Fruit fly (Drosophila melanogaster) whole organism, prepupa: ENCODE measurements around the gene Lcp65Ag3.

Experiments used
- Blimp-1 ChIP-seq: fragments of 200-800 bp; sonication (Bioruptor generic); optimal IDR thresholded peaks from 3 replicates; lab custom pipeline; 2017; ENCODE audit warnings: missing biosample characterization, missing genetic modification characterization, mild to moderate bottlenecking, moderate library complexity, missing genetic modification reagents
- CG10631 ChIP-seq: fragments of 200-800 bp; sonication (Bioruptor generic); optimal IDR thresholded peaks from 2 replicates; lab custom pipeline; 2016; ENCODE audit warnings: missing biosample characterization, missing genetic modification characterization
- CG10669 ChIP-seq: fragments of 200-800 bp; sonication (Bioruptor generic); optimal IDR thresholded peaks from 3 replicates; lab custom pipeline; 2018; ENCODE audit warnings: missing biosample characterization, mild to moderate bottlenecking, missing genetic modification characterization, moderate library complexity
- CG11294 ChIP-seq: fragments of 200-800 bp; sonication (Bioruptor generic); IDR thresholded peaks from 2 replicates; pipeline ENCODE4 v1.3.6; 2022; ENCODE audit warnings: missing biosample characterization, missing genetic modification characterization
- CG11902 ChIP-seq: fragments of 200-800 bp; sonication (Bioruptor generic); optimal IDR thresholded peaks from 3 replicates; lab custom pipeline; 2016; ENCODE audit warnings: missing biosample characterization, missing genetic modification characterization
- CG16779 ChIP-seq: fragments of 200-800 bp; sonication (Bioruptor generic); optimal IDR thresholded peaks from 3 replicates; lab custom pipeline; 2017; ENCODE audit warnings: missing biosample characterization, mild to moderate bottlenecking, missing genetic modification characterization
- CG31627 ChIP-seq: fragments of 200-800 bp; sonication (Bioruptor generic); optimal IDR thresholded peaks from 3 replicates; lab custom pipeline; 2016; ENCODE audit warnings: missing biosample characterization, missing genetic modification characterization
- CG32006 ChIP-seq: fragments of 200-800 bp; sonication (Bioruptor generic); optimal IDR thresholded peaks from 3 replicates; lab custom pipeline; 2017; ENCODE audit warnings: missing biosample characterization, mild to moderate bottlenecking, missing genetic modification characterization
- CG3919 ChIP-seq: fragments of 200-800 bp; sonication (Bioruptor generic); optimal IDR thresholded peaks from 3 replicates; lab custom pipeline; 2016; ENCODE audit warnings: missing biosample characterization, missing genetic modification characterization
- CG4318 ChIP-seq: fragments of 200-800 bp; sonication (Bioruptor generic); optimal IDR thresholded peaks from 3 replicates; lab custom pipeline; 2017; ENCODE audit warnings: missing biosample characterization, mild to moderate bottlenecking, missing genetic modification characterization
- CG6276 ChIP-seq: fragments of 200-800 bp; sonication (Bioruptor generic); optimal IDR thresholded peaks from 2 replicates; lab custom pipeline; 2017; ENCODE audit warnings: missing biosample characterization, mild to moderate bottlenecking, missing genetic modification characterization
- CG6792 ChIP-seq: fragments of 200-800 bp; sonication (Bioruptor generic); optimal IDR thresholded peaks from 3 replicates; lab custom pipeline; 2016; ENCODE audit warnings: missing biosample characterization, missing genetic modification characterization
- CG6808 ChIP-seq: fragments of 200-800 bp; sonication (Bioruptor generic); optimal IDR thresholded peaks from 3 replicates; lab custom pipeline; 2017; ENCODE audit warnings: missing biosample characterization, missing genetic modification characterization, mild to moderate bottlenecking, moderate library complexity, missing genetic modification reagents
- CG7368 ChIP-seq: fragments of 200-800 bp; sonication (Bioruptor generic); optimal IDR thresholded peaks from 3 replicates; lab custom pipeline; 2016; ENCODE audit warnings: missing biosample characterization, missing genetic modification characterization
- CG9139 ChIP-seq: fragments of 200-800 bp; sonication (Bioruptor generic); optimal IDR thresholded peaks from 3 replicates; lab custom pipeline; 2017; ENCODE audit warnings: missing biosample characterization, mild to moderate bottlenecking, missing genetic modification characterization
- Eip75B ChIP-seq: fragments of 200-800 bp; sonication (Bioruptor generic); optimal IDR thresholded peaks from 3 replicates; lab custom pipeline; 2016; ENCODE audit warnings: missing biosample characterization, missing genetic modification characterization
- Eip93F ChIP-seq: fragments of 200-800 bp; sonication (Bioruptor generic); optimal IDR thresholded peaks from 2 replicates; lab custom pipeline; 2016; ENCODE audit warnings: missing biosample characterization, mild to moderate bottlenecking, missing genetic modification characterization
- Ets96B ChIP-seq: fragments of 200-800 bp; optimal IDR thresholded peaks from 2 replicates; lab custom pipeline; 2019; ENCODE audit warnings: missing biosample characterization, mild to moderate bottlenecking, missing genetic modification characterization, moderate library complexity
- Gug ChIP-seq: fragments of 200-800 bp; sonication (Bioruptor generic); IDR thresholded peaks from 2 replicates; pipeline ENCODE4 v1.3.6; 2022; ENCODE audit warnings: missing biosample characterization, missing genetic modification characterization
- Hr38 ChIP-seq: sonication (Bioruptor generic); optimal IDR thresholded peaks from 2 replicates; lab custom pipeline; 2016; ENCODE audit warnings: missing biosample characterization, missing genetic modification characterization
- Hr39 ChIP-seq: fragments of 200-800 bp; sonication (Bioruptor generic); optimal IDR thresholded peaks from 2 replicates; lab custom pipeline; 2016; ENCODE audit warnings: missing biosample characterization, missing genetic modification characterization
- Hr4 ChIP-seq: fragments of 200-800 bp; sonication (Bioruptor generic); optimal IDR thresholded peaks from 3 replicates; lab custom pipeline; 2016; ENCODE audit warnings: missing biosample characterization, missing genetic modification characterization
- Lpt ChIP-seq: fragments of 200-800 bp; sonication (Bioruptor generic); optimal IDR thresholded peaks from 3 replicates; lab custom pipeline; 2016; ENCODE audit warnings: missing biosample characterization, missing genetic modification characterization
- Met ChIP-seq: fragments of 200-800 bp; sonication (Bioruptor generic); optimal IDR thresholded peaks from 3 replicates; lab custom pipeline; 2016; ENCODE audit warnings: missing biosample characterization, missing genetic modification characterization
- OdsH ChIP-seq: fragments of 200-800 bp; sonication (Bioruptor generic); optimal IDR thresholded peaks from 3 replicates; lab custom pipeline; 2016; ENCODE audit warnings: missing biosample characterization, missing genetic modification characterization
- Smox ChIP-seq: fragments of 200-800 bp; sonication (Bioruptor generic); optimal IDR thresholded peaks from 3 replicates; lab custom pipeline; 2016; ENCODE audit warnings: missing biosample characterization, missing genetic modification characterization
- Sox102F ChIP-seq: fragments of 200-800 bp; sonication (Bioruptor generic); optimal IDR thresholded peaks from 2 replicates; lab custom pipeline; 2016; ENCODE audit warnings: missing biosample characterization, mild to moderate bottlenecking, missing genetic modification characterization
- Sox14 ChIP-seq: fragments of 200-800 bp; sonication (Bioruptor generic); optimal IDR thresholded peaks from 3 replicates; lab custom pipeline; 2016; ENCODE audit warnings: missing biosample characterization, missing genetic modification characterization
- achi ChIP-seq: fragments of 200-800 bp; sonication (Bioruptor generic); optimal IDR thresholded peaks from 3 replicates; lab custom pipeline; 2016; ENCODE audit warnings: missing biosample characterization, missing genetic modification characterization
- cyc ChIP-seq: fragments of 200-800 bp; sonication (Bioruptor generic); optimal IDR thresholded peaks from 3 replicates; lab custom pipeline; 2016; ENCODE audit warnings: missing biosample characterization, missing genetic modification characterization
- dac ChIP-seq: fragments of 200-800 bp; sonication (Bioruptor generic); optimal IDR thresholded peaks from 2 replicates; lab custom pipeline; 2017; ENCODE audit warnings: missing biosample characterization, mild to moderate bottlenecking, missing genetic modification characterization
- dsx ChIP-seq: fragments of 200-800 bp; optimal IDR thresholded peaks from 3 replicates; lab custom pipeline; 2019; ENCODE audit warnings: missing biosample characterization, mild to moderate bottlenecking, missing genetic modification characterization, moderate library complexity; ENCODE audit not compliant: poor library complexity, severe bottlenecking
- eg ChIP-seq: fragments of 200-800 bp; sonication (Bioruptor generic); IDR thresholded peaks from 3 replicates; pipeline ENCODE4 v1.3.6; 2022; ENCODE audit warnings: missing biosample characterization, missing genetic modification characterization
- esn ChIP-seq: fragments of 200-800 bp; sonication (Bioruptor generic); optimal IDR thresholded peaks from 2 replicates; lab custom pipeline; 2016; ENCODE audit warnings: missing biosample characterization, mild to moderate bottlenecking, missing genetic modification characterization, moderate library complexity
- fd59A ChIP-seq: fragments of 200-800 bp; sonication (Bioruptor generic); optimal IDR thresholded peaks from 2 replicates; lab custom pipeline; 2017; ENCODE audit warnings: missing biosample characterization, mild to moderate bottlenecking, missing genetic modification characterization, missing genetic modification reagents
- fd85E ChIP-seq: fragments of 200-800 bp; sonication (Bioruptor generic); optimal IDR thresholded peaks from 3 replicates; lab custom pipeline; 2016; ENCODE audit warnings: missing biosample characterization, missing genetic modification characterization
- fkh ChIP-seq: fragments of 200-800 bp; sonication (Bioruptor generic); optimal IDR thresholded peaks from 3 replicates; lab custom pipeline; 2017; ENCODE audit warnings: missing biosample characterization, mild to moderate bottlenecking, missing genetic modification characterization, moderate library complexity
- salr ChIP-seq, 2 experiments: fragments of 200-800 bp; sonication (Bioruptor generic); optimal IDR thresholded peaks; 3 replicates each; lab custom pipeline; 2016 to 2018; ENCODE audit warnings: missing biosample characterization in 2 of 2, missing genetic modification characterization in 2 of 2, mild to moderate bottlenecking in 1 of 2
- spab ChIP-seq: fragments of 200-800 bp; sonication (Bioruptor generic); optimal IDR thresholded peaks from 2 replicates; lab custom pipeline; 2017; ENCODE audit warnings: missing biosample characterization, mild to moderate bottlenecking, missing genetic modification characterization, missing genetic modification reagents
- topi ChIP-seq: fragments of 200-800 bp; sonication (Bioruptor generic); optimal IDR thresholded peaks from 3 replicates; lab custom pipeline; 2016; ENCODE audit warnings: missing biosample characterization, missing genetic modification characterization
- vri ChIP-seq: fragments of 200-800 bp; sonication (Bioruptor generic); optimal IDR thresholded peaks from 3 replicates; lab custom pipeline; 2016; ENCODE audit warnings: missing biosample characterization, mild to moderate bottlenecking, missing genetic modification characterization

Lcp65Ag3 gene

dm6 chr3L:6139924-6140574 lies 9.3 kb upstream of the Lcp65Ag3 start, which contains the start of gene Cpr65Av:
Gene Cpr65Av (minus strand): TSS chr3L:6139974.
- no peak for TF ChIP-seq dsx
- TF ChIP-seq achi (GFP tag; lab: Kevin White, UChicago), result no peak
- peak; percentile 56 for TF ChIP-seq fkh (GFP tag; lab: Kevin White, UChicago)
- no peak for TF ChIP-seq topi (GFP tag; lab: Kevin White, UChicago)

dm6 chr3L:6138586-6138985 lies 7.8 kb upstream of the Lcp65Ag3 start:
- no peak for TF ChIP-seq Met
- TF ChIP-seq eg (GFP tag; lab: Robert Waterston, UW), result no peak
- no peak for TF ChIP-seq CG11902 (GFP tag; lab: Kevin White, UChicago)
- no peak for TF ChIP-seq CG32006 (GFP tag; lab: Kevin White, UChicago)
- no peak for TF ChIP-seq Hr39
- TF ChIP-seq vri (GFP tag; lab: Kevin White, UChicago), result no peak
- TF ChIP-seq Sox102F (GFP tag; lab: Kevin White, UChicago), result no peak
- TF ChIP-seq Gug (GFP tag; lab: Robert Waterston, UW), result no peak
- no peak for TF ChIP-seq dac (GFP tag; lab: Kevin White, UChicago)
- no peak for TF ChIP-seq fkh (GFP tag; lab: Kevin White, UChicago)
- TF ChIP-seq esn, result no peak
- TF ChIP-seq CG3919 (GFP tag; lab: Kevin White, UChicago), result no peak
- TF ChIP-seq cyc (GFP tag; lab: Kevin White, UChicago), result no peak
- TF ChIP-seq Ets96B (tag; lab: Kevin White, UChicago), result no peak
- no peak for TF ChIP-seq CG11294 (GFP tag; lab: Robert Waterston, UW)
- no peak for TF ChIP-seq CG7368

- TF ChIP-seq Hr39 (no peak), CG4318 (GFP tag; lab: Kevin White, UChicago) (no peak), CG11294 (GFP tag; lab: Robert Waterston, UW) (no peak), spab (GFP tag; lab: Kevin White, UChicago) (no peak), CG16779 (tag; lab: Kevin White, UChicago) (no peak), fd85E (GFP tag; lab: Kevin White, UChicago) (no peak), fd59A (GFP tag; lab: Kevin White, UChicago) (no peak), Smox (GFP tag; lab: Kevin White, UChicago) (no peak), Blimp-1 (GFP tag; lab: Kevin White, UChicago) (no peak), CG10631 (GFP tag; lab: Kevin White, UChicago) (no peak), CG6808 (GFP tag; lab: Kevin White, UChicago) (no peak), CG7368 (no peak), CG10669 (GFP tag; lab: Kevin White, UChicago) (no peak), CG6792 (GFP tag; lab: Kevin White, UChicago) (no peak), CG9139 (no peak), CG31627 (GFP tag; lab: Kevin White, UChicago) (no peak), achi (GFP tag; lab: Kevin White, UChicago) (no peak), Hr38 (GFP tag; lab: Kevin White, UChicago) (no peak), Hr4 (no peak), Lpt (GFP tag; lab: Kevin White, UChicago) (no peak)
- TF ChIP-seq, all 60 proteins: peak for 0
Observed at dm6 chr3L:6138018-6138417, 7.2 kb upstream of the Lcp65Ag3 start, which contains the start of gene Lcp65Ae. Gene Lcp65Ae (minus strand): TSS chr3L:6138118.

- TF ChIP-seq Smox (GFP tag; lab: Kevin White, UChicago) (no peak), CG11902 (GFP tag; lab: Kevin White, UChicago) (no peak), CG4318 (GFP tag; lab: Kevin White, UChicago) (no peak), Sox14 (GFP tag; lab: Kevin White, UChicago) (no peak), esn (no peak), salr (GFP tag; optimal IDR thresholded peaks at IDR 0.05; lab: Kevin White, UChicago) (no peak), Sox102F (GFP tag; lab: Kevin White, UChicago) (no peak), Hr38 (GFP tag; lab: Kevin White, UChicago) (no peak), Eip75B (GFP tag; lab: Kevin White, UChicago) (no peak), OdsH (GFP tag; lab: Kevin White, UChicago) (no peak), CG6276 (GFP tag; lab: Kevin White, UChicago) (no peak), Eip93F (GFP tag; lab: Kevin White, UChicago) (no peak), Blimp-1 (GFP tag; lab: Kevin White, UChicago) (no peak)
Observed at dm6 chr3L:6136691-6137090, 5.9 kb upstream of the Lcp65Ag3 start, which contains the start of gene Lcp65Af. Gene Lcp65Af (minus strand): TSS chr3L:6136791.
